Fruit fly (Drosophila melanogaster) whole organism, pupa: Measurements from ENCODE around the gene pall.

ENCODE experiments used
- CG10348 ChIP-seq: fragments of 200-800 bp; sonication (Bioruptor generic); IDR thresholded peaks from 2 replicates; pipeline ENCODE4 v1.3.6; 2022; ENCODE audit warnings: missing biosample characterization, missing genetic modification characterization
- CG13204 ChIP-seq: fragments of 200-800 bp; sonication (Bioruptor generic); optimal IDR thresholded peaks from 2 replicates; lab custom pipeline; 2018; ENCODE audit warnings: missing biosample characterization, mild to moderate bottlenecking, missing genetic modification characterization, moderate library complexity
- CG15710 ChIP-seq: fragments of 200-800 bp; sonication (Bioruptor generic); optimal IDR thresholded peaks from 2 replicates; lab custom pipeline; 2018; ENCODE audit warnings: missing biosample characterization, mild to moderate bottlenecking, missing genetic modification characterization, moderate library complexity
- CG32121 ChIP-seq: fragments of 200-800 bp; sonication (Bioruptor generic); IDR thresholded peaks from 2 replicates; pipeline ENCODE4 v1.3.6; 2022; ENCODE audit warnings: missing biosample characterization, missing genetic modification characterization
- EcR ChIP-seq: fragments of 200-800 bp; sonication (Bioruptor generic); optimal IDR thresholded peaks from 3 replicates; lab custom pipeline; 2019; ENCODE audit warnings: missing biosample characterization, missing genetic modification characterization, mild to moderate bottlenecking, moderate library complexity, missing genetic modification reagents
- Ets98B ChIP-seq: fragments of 200-800 bp; sonication (Bioruptor generic); IDR thresholded peaks from 2 replicates; pipeline ENCODE4 v1.3.6; 2022; ENCODE audit warnings: missing biosample characterization, missing genetic modification characterization
- Pif1A ChIP-seq: fragments of 200-800 bp; sonication (Bioruptor generic); optimal IDR thresholded peaks from 3 replicates; lab custom pipeline; 2016; ENCODE audit warnings: missing biosample characterization, missing genetic modification characterization
- Pif1B ChIP-seq: fragments of 200-800 bp; sonication (Bioruptor generic); optimal IDR thresholded peaks from 3 replicates; lab custom pipeline; 2016; ENCODE audit warnings: missing biosample characterization, missing genetic modification characterization
- gl ChIP-seq: fragments of 200-800 bp; sonication (Bioruptor generic); optimal IDR thresholded peaks from 2 replicates; lab custom pipeline; 2018; ENCODE audit warnings: missing biosample characterization, mild to moderate bottlenecking, missing genetic modification characterization

DNA sequence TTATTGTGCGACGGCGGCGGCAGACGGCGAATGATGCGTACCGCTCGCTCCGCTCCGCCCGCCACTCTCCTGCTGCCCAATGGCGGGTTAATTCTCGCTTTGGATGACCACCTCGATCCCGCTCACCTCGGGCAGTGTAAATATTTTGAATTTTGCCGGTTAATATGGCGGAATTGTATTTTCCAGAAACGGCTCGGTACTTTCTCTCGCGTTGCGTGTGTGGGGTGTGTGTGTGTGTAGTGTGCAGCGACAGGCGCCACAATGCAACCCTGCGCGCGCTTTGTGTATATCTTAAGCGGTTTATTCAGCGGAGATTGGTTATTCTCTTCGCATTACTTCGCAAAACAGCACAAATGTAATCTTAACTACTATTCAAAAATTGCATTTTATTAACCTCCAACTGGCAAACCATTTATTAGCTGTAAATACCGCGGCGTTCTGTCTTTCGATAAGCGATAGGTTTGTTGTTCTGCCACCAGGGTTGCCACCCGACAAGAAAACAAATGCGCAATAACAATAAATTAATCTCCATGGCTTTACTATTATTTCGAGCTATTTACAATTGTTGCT is 31.7 kb downstream of the pall start, which contains the start of the genes phol and CG3552:
- TF ChIP-seq Ets98B (GFP tag; lab: Robert Waterston, UW) = no peak
- no peak for TF ChIP-seq CG13204 (GFP tag; lab: Kevin White, UChicago)
- TF ChIP-seq CG10348 (GFP tag; lab: Robert Waterston, UW) = no peak
- TF ChIP-seq CG15710 (tag; lab: Kevin White, UChicago) = no peak
- no peak for TF ChIP-seq EcR (GFP tag; lab: Kevin White, UChicago)
- no peak for TF ChIP-seq gl (tag; lab: Kevin White, UChicago)
- no peak for TF ChIP-seq Pif1B
- no peak for TF ChIP-seq CG32121
- TF ChIP-seq Pif1A (GFP tag; lab: Kevin White, UChicago) = no peak
